Worm (Caenorhabditis elegans) whole organism, young adult: ENCODE results near the gene ram-5.
A peak's percentile ranks its signal among the peaks of the same experiment; 100 is the strongest.

Experiments used
- B0019.2 ChIP-seq: fragments of 200-800 bp; sonication (Bioruptor generic); conservative IDR thresholded peaks from 2 replicates; pipeline ENCODE4 v1.3.6; 2022; ENCODE audit warnings: missing genetic modification reagents, missing genetic modification characterization, missing compliant biosample characterization
- C17E4.6 ChIP-seq: fragments of 200-800 bp; sonication (Bioruptor generic); IDR thresholded peaks from 2 replicates; pipeline ENCODE4 v1.3.6; 2022; ENCODE audit warnings: missing genetic modification reagents, missing genetic modification characterization, missing compliant biosample characterization
- F52B5.7 ChIP-seq: sonication (generic microtip); optimal IDR thresholded peaks from 2 replicates; lab custom pipeline; 2016; ENCODE audit warnings: mild to moderate bottlenecking, missing genetic modification characterization, missing compliant biosample characterization
- F57A8.1 ChIP-seq: fragments of 200-800 bp; sonication (Bioruptor generic); optimal IDR thresholded peaks from 2 replicates; lab custom pipeline; 2018; ENCODE audit warnings: mild to moderate bottlenecking, missing genetic modification characterization, moderate library complexity, missing compliant biosample characterization
- K12H6.12 ChIP-seq: fragments of 200-800 bp; sonication (Bioruptor generic); optimal IDR thresholded peaks from 2 replicates; lab custom pipeline; 2018; ENCODE audit warnings: mild to moderate bottlenecking, missing genetic modification characterization, missing compliant biosample characterization
- Y53F4B.3 ChIP-seq: fragments of 200-800 bp; sonication (Bioruptor generic); IDR thresholded peaks from 2 replicates; pipeline ENCODE4 v1.3.6; 2022; ENCODE audit warnings: missing genetic modification reagents, missing genetic modification characterization, missing compliant biosample characterization
- Y79H2A.3 ChIP-seq: fragments of 200-800 bp; sonication (Bioruptor generic); conservative IDR thresholded peaks from 2 replicates; pipeline ENCODE4 v1.3.6; 2022; ENCODE audit warnings: missing genetic modification reagents, missing genetic modification characterization, missing compliant biosample characterization
- ZK185.1 ChIP-seq: sonication (generic microtip); optimal IDR thresholded peaks from 2 replicates; lab custom pipeline; 2016; ENCODE audit warnings: mild to moderate bottlenecking, missing genetic modification characterization, missing compliant biosample characterization; ENCODE audit not compliant: poor library complexity, severe bottlenecking
- athp-1 ChIP-seq: sonication (generic microtip); optimal IDR thresholded peaks from 2 replicates; lab custom pipeline; 2017; ENCODE audit warnings: mild to moderate bottlenecking, missing genetic modification characterization, missing compliant biosample characterization
- attf-3 ChIP-seq: fragments of 200-800 bp; sonication (Bioruptor generic); conservative IDR thresholded peaks from 2 replicates; pipeline ENCODE4 v1.3.6; 2022; ENCODE audit warnings: missing genetic modification reagents, missing genetic modification characterization, missing compliant biosample characterization
- attf-6 ChIP-seq: fragments of 200-800 bp; sonication (Bioruptor generic); IDR thresholded peaks from 2 replicates; pipeline ENCODE4 v1.3.6; 2022; ENCODE audit warnings: missing genetic modification reagents, missing genetic modification characterization, missing compliant biosample characterization
- cebp-1 ChIP-seq, 2 experiments: fragments of 200-800 bp in 1 of 2; sonication (Bioruptor generic) in 1 of 2; sonication (generic microtip) in 1 of 2; IDR thresholded peaks in 1 of 2; optimal IDR thresholded peaks in 1 of 2; 2 replicates each; pipeline versions ENCODE4 v1.3.6 to Lab custom; 2017 to 2022; ENCODE audit warnings: missing compliant biosample characterization in 2 of 2, missing genetic modification characterization in 2 of 2, mild to moderate bottlenecking in 1 of 2, missing genetic modification reagents in 1 of 2, moderate library complexity in 1 of 2
- cebp-2 ChIP-seq: fragments of 200-800 bp; sonication (Bioruptor generic); IDR thresholded peaks from 2 replicates; pipeline ENCODE4 v1.3.6; 2022; ENCODE audit warnings: missing genetic modification characterization, missing compliant biosample characterization
- ceh-27 ChIP-seq: fragments of 200-800 bp; sonication (Bioruptor generic); optimal IDR thresholded peaks from 2 replicates; lab custom pipeline; 2018; ENCODE audit warnings: mild to moderate bottlenecking, missing genetic modification characterization, moderate library complexity, missing compliant biosample characterization
- ceh-40 ChIP-seq: fragments of 200-800 bp; sonication (Bioruptor generic); IDR thresholded peaks from 2 replicates; pipeline ENCODE4 v1.3.6; 2022; ENCODE audit warnings: missing genetic modification characterization, missing compliant biosample characterization
- ceh-58 ChIP-seq: fragments of 200-800 bp; sonication (Bioruptor generic); IDR thresholded peaks from 2 replicates; pipeline ENCODE4 v1.3.6; 2022; ENCODE audit warnings: missing genetic modification characterization, missing compliant biosample characterization
- die-1 ChIP-seq: sonication (generic microtip); optimal IDR thresholded peaks from 2 replicates; lab custom pipeline; 2016; ENCODE audit warnings: missing genotype, mild to moderate bottlenecking, missing genetic modification characterization, missing compliant biosample characterization
- egl-18 ChIP-seq: fragments of 200-800 bp; sonication (Bioruptor generic); IDR thresholded peaks from 2 replicates; pipeline ENCODE4 v1.3.6; 2022; ENCODE audit warnings: missing genetic modification reagents, missing genetic modification characterization, missing compliant biosample characterization
- egrh-3 ChIP-seq: fragments of 200-800 bp; sonication (Bioruptor generic); IDR thresholded peaks from 2 replicates; pipeline ENCODE4 v1.3.6; 2022; ENCODE audit warnings: missing genetic modification reagents, missing genetic modification characterization, missing compliant biosample characterization
- fkh-3 ChIP-seq: sonication (generic microtip); optimal IDR thresholded peaks from 2 replicates; lab custom pipeline; 2016; ENCODE audit warnings: mild to moderate bottlenecking, missing genetic modification characterization, missing compliant biosample characterization
- him-1 ChIP-seq: sonication (generic microtip); optimal IDR thresholded peaks from 2 replicates; lab custom pipeline; 2016; ENCODE audit warnings: missing genotype, missing genetic modification reagents, missing genetic modification characterization, missing compliant biosample characterization
- hlh-26 ChIP-seq: fragments of 200-800 bp; sonication (Bioruptor generic); conservative IDR thresholded peaks from 2 replicates; pipeline ENCODE4 v1.3.6; 2022; ENCODE audit warnings: missing genetic modification reagents, missing genetic modification characterization, missing compliant biosample characterization
- hmg-20 ChIP-seq: fragments of 200-800 bp; sonication (Bioruptor generic); IDR thresholded peaks from 2 replicates; pipeline ENCODE4 v1.3.6; 2022; ENCODE audit warnings: missing genetic modification reagents, missing genetic modification characterization, missing compliant biosample characterization
- hrde-1 ChIP-seq: sonication (generic microtip); optimal IDR thresholded peaks from 2 replicates; lab custom pipeline; 2016; ENCODE audit warnings: missing genetic modification characterization, mild to moderate bottlenecking, missing compliant biosample characterization, moderate library complexity, missing genotype, missing genetic modification reagents, borderline replicate concordance
- let-526 ChIP-seq: fragments of 200-800 bp; sonication (Bioruptor generic); IDR thresholded peaks from 2 replicates; pipeline ENCODE4 v1.3.6; 2022; ENCODE audit warnings: missing genetic modification reagents, missing genetic modification characterization, missing compliant biosample characterization
- lsl-1 ChIP-seq: fragments of 200-800 bp; sonication (Bioruptor generic); optimal IDR thresholded peaks from 2 replicates; lab custom pipeline; 2018; ENCODE audit warnings: mild to moderate bottlenecking, missing genetic modification characterization, moderate library complexity, missing compliant biosample characterization
- lsy-27 ChIP-seq: sonication (generic microtip); optimal IDR thresholded peaks from 2 replicates; lab custom pipeline; 2017; ENCODE audit warnings: missing genetic modification characterization, mild to moderate bottlenecking, missing compliant biosample characterization, antibody characterized with exemption, missing genotype, borderline replicate concordance; ENCODE audit not compliant: insufficient read depth
- madf-6 ChIP-seq: fragments of 200-800 bp; sonication (Bioruptor generic); IDR thresholded peaks from 2 replicates; pipeline ENCODE4 v1.3.6; 2022; ENCODE audit warnings: missing genetic modification reagents, missing genetic modification characterization, missing compliant biosample characterization
- mel-28 ChIP-seq: sonication (generic microtip); optimal IDR thresholded peaks from 2 replicates; lab custom pipeline; 2016; ENCODE audit warnings: borderline replicate concordance, mild to moderate bottlenecking, missing genetic modification characterization, missing compliant biosample characterization
- mes-4 ChIP-seq: sonication (generic microtip); optimal IDR thresholded peaks from 2 replicates; lab custom pipeline; 2016; ENCODE audit warnings: missing genotype, missing genetic modification characterization, missing compliant biosample characterization
- mxl-1 ChIP-seq: sonication (generic microtip); optimal IDR thresholded peaks from 2 replicates; lab custom pipeline; 2016; ENCODE audit warnings: missing genetic modification characterization, missing compliant biosample characterization
- nfyb-1 ChIP-seq: fragments of 200-800 bp; sonication (Bioruptor generic); IDR thresholded peaks from 2 replicates; pipeline ENCODE4 v1.3.6; 2022; ENCODE audit warnings: missing genetic modification reagents, missing genetic modification characterization, missing compliant biosample characterization
- nhr-179 ChIP-seq: sonication (generic microtip); optimal IDR thresholded peaks from 2 replicates; lab custom pipeline; 2016; ENCODE audit warnings: mild to moderate bottlenecking, missing genetic modification characterization, missing compliant biosample characterization
- nhr-27 ChIP-seq: fragments of 200-800 bp; sonication (Bioruptor generic); optimal IDR thresholded peaks from 2 replicates; lab custom pipeline; 2018; ENCODE audit warnings: mild to moderate bottlenecking, missing genetic modification characterization, moderate library complexity, missing compliant biosample characterization
- nhr-80 ChIP-seq: sonication (generic microtip); optimal IDR thresholded peaks from 2 replicates; lab custom pipeline; 2016; ENCODE audit warnings: missing genetic modification characterization, missing compliant biosample characterization
- nhr-90 ChIP-seq: sonication (generic microtip); optimal IDR thresholded peaks from 2 replicates; lab custom pipeline; 2016; ENCODE audit warnings: missing genotype, mild to moderate bottlenecking, missing genetic modification characterization, missing compliant biosample characterization
- pha-4 ChIP-seq: fragments of 150-350 bp; sonication (generic microtip); optimal IDR thresholded peaks from 2 replicates; lab custom pipeline; 2014; ENCODE audit warnings: missing biosample characterization, missing genetic modification reagents, missing genetic modification characterization
- rcor-1 ChIP-seq: fragments of 200-800 bp; sonication (Bioruptor generic); IDR thresholded peaks from 2 replicates; pipeline ENCODE4 v1.3.6; 2022; ENCODE audit warnings: missing genetic modification reagents, missing genetic modification characterization, missing compliant biosample characterization
- repo-1 ChIP-seq: sonication (generic microtip); optimal IDR thresholded peaks from 2 replicates; lab custom pipeline; 2017; ENCODE audit warnings: mild to moderate bottlenecking, missing genetic modification characterization, missing compliant biosample characterization
- rpc-1 ChIP-seq, 2 experiments: fragments of 150-350 bp in 1 of 2; sonication (generic microtip) in 1 of 2; optimal IDR thresholded peaks; 2 replicates each; lab custom pipeline; 2014 to 2018; ENCODE audit warnings: missing biosample characterization in 1 of 2, missing genetic modification characterization in 1 of 2, missing genetic modification reagents in 1 of 2, missing genotype in 1 of 2
- tbp1 ChIP-seq: fragments of 200-800 bp; sonication (Bioruptor generic); optimal IDR thresholded peaks from 2 replicates; lab custom pipeline; 2018; ENCODE audit warnings: mild to moderate bottlenecking, missing genetic modification characterization, missing compliant biosample characterization
- unc-130 ChIP-seq: sonication (generic microtip); optimal IDR thresholded peaks from 2 replicates; lab custom pipeline; 2016; ENCODE audit warnings: missing genetic modification reagents, missing genetic modification characterization, missing compliant biosample characterization
- xnd-1 ChIP-seq: sonication (generic microtip); optimal IDR thresholded peaks from 2 replicates; lab custom pipeline; 2016; ENCODE audit warnings: missing genotype, missing genetic modification reagents, missing genetic modification characterization, missing compliant biosample characterization
- zim-3 ChIP-seq: sonication (generic microtip); optimal IDR thresholded peaks from 2 replicates; lab custom pipeline; 2017; ENCODE audit warnings: mild to moderate bottlenecking, missing genetic modification characterization, moderate library complexity, missing compliant biosample characterization
- ztf-28 ChIP-seq: fragments of 200-800 bp; sonication (Bioruptor generic); IDR thresholded peaks from 2 replicates; pipeline ENCODE4 v1.3.6; 2022; ENCODE audit warnings: missing genetic modification reagents, missing genetic modification characterization, missing compliant biosample characterization

Gene ram-5

DNA sequence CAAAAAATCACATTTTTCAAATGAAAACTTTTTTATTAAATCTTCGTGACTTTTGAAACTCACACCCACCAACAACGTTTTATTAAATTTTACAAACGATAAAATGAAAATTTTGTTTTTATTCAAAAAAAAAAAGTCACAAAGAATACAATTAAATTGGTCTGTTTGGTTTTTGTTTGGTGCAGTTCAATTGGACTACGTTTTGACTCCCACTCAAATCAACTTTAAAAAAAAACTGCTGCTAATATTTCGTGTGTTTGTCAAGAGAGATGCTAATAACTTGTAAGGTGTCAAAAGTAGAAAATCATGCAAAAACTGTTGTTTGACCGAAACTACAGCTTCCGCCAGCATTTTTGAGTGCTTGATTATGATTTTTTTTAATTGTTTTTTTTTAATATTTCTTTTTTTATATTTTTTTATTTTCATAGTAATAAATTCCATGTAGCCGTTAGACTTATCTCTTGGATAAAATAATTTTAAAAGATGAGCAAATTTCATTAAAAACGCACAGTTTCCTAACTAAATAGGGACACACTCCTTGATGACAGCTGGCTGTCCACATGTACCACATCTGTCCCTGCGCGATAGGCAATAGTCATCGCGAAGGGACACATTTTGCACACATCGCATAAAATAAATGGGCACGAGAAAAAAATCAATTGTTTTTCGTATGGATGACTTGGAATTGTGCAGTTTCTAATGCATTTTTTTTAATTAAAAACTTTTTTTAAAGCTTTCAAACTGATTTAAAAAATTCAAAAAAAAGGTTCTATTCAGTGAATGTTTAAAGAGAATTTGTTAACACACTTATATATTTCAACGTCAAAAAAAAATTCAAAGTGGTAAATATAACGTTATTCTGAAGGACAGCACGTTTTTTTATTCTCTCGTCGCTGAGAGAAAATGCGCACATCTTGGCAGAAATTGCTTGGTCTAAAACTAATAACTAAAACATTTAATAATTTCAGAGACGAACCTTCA is 24.3 kb upstream of the ram-5 start (continued):
- TF ChIP-seq hlh-26 (GFP tag; lab: Robert Waterston, UW), result no peak
- peak; percentile 100 for TF ChIP-seq repo-1 (tag; lab: Kevin White, UChicago)
- peak; percentile 61; the same call in 1 of the 2 replicates for TF ChIP-seq attf-6 (GFP tag; lab: Robert Waterston, UW)
- TF ChIP-seq nhr-80 (tag; lab: Kevin White, UChicago), result peak; percentile 95
- no peak for TF ChIP-seq B0019.2 (GFP tag; lab: Robert Waterston, UW)
- TF ChIP-seq him-1 (tag; lab: Kevin White, UChicago), result no peak
- TF ChIP-seq ZK185.1 (tag; lab: Kevin White, UChicago), result peak; percentile 98
- TF ChIP-seq zim-3 (tag; lab: Kevin White, UChicago), result peak; percentile 14
- peak; percentile 95 for TF ChIP-seq nhr-27 (tag; lab: Kevin White, UChicago)
- TF ChIP-seq Y79H2A.3, result no peak
- peak; percentile 66 for TF ChIP-seq mxl-1 (tag; lab: Kevin White, UChicago)
- no peak for TF ChIP-seq Y53F4B.3 (GFP tag; lab: Robert Waterston, UW)
- TF ChIP-seq die-1, result peak; percentile 59
- TF ChIP-seq ceh-58, result no peak
- peak; percentile 75 for TF ChIP-seq mel-28 (tag; lab: Kevin White, UChicago)
- peak; percentile 58; the same call in 1 of the 2 replicates for TF ChIP-seq attf-3 (GFP tag; lab: Robert Waterston, UW)
- TF ChIP-seq egrh-3 (GFP tag; lab: Robert Waterston, UW), result no peak
- peak; percentile 99 for TF ChIP-seq ceh-27 (GFP tag; lab: Kevin White, UChicago)
- peak; percentile 97 for TF ChIP-seq hmg-20 (GFP tag; lab: Robert Waterston, UW)
- no peak for TF ChIP-seq madf-6
- TF ChIP-seq unc-130, result peak; percentile 32
- TF ChIP-seq let-526 (GFP tag; lab: Robert Waterston, UW), result peak; percentile 95
- peak; percentile 79 for TF ChIP-seq tbp1 (GFP tag; lab: Kevin White, UChicago)
- no peak for TF ChIP-seq hrde-1 (tag; lab: Kevin White, UChicago)
- TF ChIP-seq F57A8.1 (GFP tag; lab: Kevin White, UChicago), result peak; percentile 95
- peak; percentile 57 for TF ChIP-seq athp-1 (tag; lab: Kevin White, UChicago)
- peak; percentile 87 for TF ChIP-seq nhr-179 (tag; lab: Kevin White, UChicago)
- TF ChIP-seq xnd-1 (tag; lab: Kevin White, UChicago), result no peak
- TF ChIP-seq lsy-27 (tag; lab: Kevin White, UChicago), result peak; percentile 66
- peak; percentile 98 for TF ChIP-seq K12H6.12 (tag; lab: Kevin White, UChicago)
- TF ChIP-seq nfyb-1, result peak; percentile 99
- TF ChIP-seq pha-4 (tag; lab: Kevin White, UChicago), result peak; percentile 40
- TF ChIP-seq lsl-1 (GFP tag; lab: Kevin White, UChicago), result peak; percentile 18
- peak; percentile 96 for TF ChIP-seq C17E4.6 (GFP tag; lab: Robert Waterston, UW)
- TF ChIP-seq rpc-1 (optimal IDR thresholded peaks at IDR 0.05; lab: Kevin White, UChicago), result peak; percentile 17
- no peak for TF ChIP-seq rpc-1 (tag; optimal IDR thresholded peaks at IDR 0.05; lab: Kevin White, UChicago)
- TF ChIP-seq cebp-2 (GFP tag; lab: Robert Waterston, UW), result peak; percentile 98
- peak; percentile 97 for TF ChIP-seq egl-18
- TF ChIP-seq rcor-1 (GFP tag; lab: Robert Waterston, UW), result peak; percentile 97
- TF ChIP-seq ztf-28 (GFP tag; lab: Robert Waterston, UW), result no peak
- TF ChIP-seq cebp-1 (GFP tag; IDR thresholded peaks at IDR 0.05; lab: Robert Waterston, UW), result peak; percentile 82
- peak; percentile 98 for TF ChIP-seq cebp-1 (tag; optimal IDR thresholded peaks at IDR 0.05; lab: Kevin White, UChicago)
- TF ChIP-seq mes-4 (tag; lab: Kevin White, UChicago), result no peak
- TF ChIP-seq fkh-3 (tag; lab: Kevin White, UChicago), result no peak
- peak; percentile 91 for TF ChIP-seq nhr-90
- no peak for TF ChIP-seq ceh-40 (GFP tag; lab: Robert Waterston, UW)
- peak; percentile 90 for TF ChIP-seq F52B5.7
